Fruit fly (Drosophila melanogaster) whole organism, embryonic: ENCODE results near the gene CG18810.

Experiments
- CG10543 ChIP-seq: fragments of 200-800 bp; sonication (Bioruptor generic); optimal IDR thresholded peaks from 3 replicates; lab custom pipeline; 2017; ENCODE audit warnings: missing biosample characterization, mild to moderate bottlenecking, missing genetic modification characterization, moderate library complexity
- CG10654 ChIP-seq: fragments of 200-800 bp; sonication (Bioruptor generic); optimal IDR thresholded peaks from 2 replicates; lab custom pipeline; 2016; ENCODE audit warnings: missing biosample characterization, missing genetic modification characterization
- CG12236 ChIP-seq: fragments of 200-800 bp; sonication (Bioruptor generic); optimal IDR thresholded peaks from 2 replicates; lab custom pipeline; 2016; ENCODE audit warnings: missing biosample characterization, missing genetic modification characterization
- CG13624 ChIP-seq: fragments of 200-800 bp; sonication (Bioruptor generic); optimal IDR thresholded peaks from 2 replicates; lab custom pipeline; 2016; ENCODE audit warnings: missing biosample characterization, missing genetic modification characterization
- CG13894 ChIP-seq: fragments of 200-800 bp; sonication (Bioruptor generic); optimal IDR thresholded peaks from 3 replicates; lab custom pipeline; 2018; ENCODE audit warnings: missing biosample characterization, mild to moderate bottlenecking, missing genetic modification characterization, moderate library complexity
- CG14441 ChIP-seq: fragments of 200-800 bp; sonication (Bioruptor generic); IDR thresholded peaks from 2 replicates; pipeline ENCODE4 v1.3.6; 2022; ENCODE audit warnings: missing biosample characterization, missing genetic modification characterization
- CG16813 ChIP-seq: fragments of 200-800 bp; sonication (Bioruptor generic); IDR thresholded peaks from 3 replicates; pipeline ENCODE4 v1.3.6; 2022; ENCODE audit warnings: missing biosample characterization, missing genetic modification characterization; ENCODE audit not compliant: partially characterized antibody
- CG17568 ChIP-seq: fragments of 200-800 bp; sonication (Bioruptor generic); optimal IDR thresholded peaks from 2 replicates; lab custom pipeline; 2018; ENCODE audit warnings: missing biosample characterization, mild to moderate bottlenecking, missing genetic modification characterization, moderate library complexity
- CG1792 ChIP-seq: fragments of 200-800 bp; sonication (Bioruptor generic); optimal IDR thresholded peaks from 2 replicates; lab custom pipeline; 2016; ENCODE audit warnings: missing biosample characterization, missing genetic modification characterization
- CG18764 ChIP-seq: fragments of 200-800 bp; sonication (Bioruptor generic); optimal IDR thresholded peaks from 3 replicates; lab custom pipeline; 2016; ENCODE audit warnings: missing biosample characterization, missing genetic modification characterization
- CG2120 ChIP-seq: fragments of 200-800 bp; sonication (Bioruptor generic); optimal IDR thresholded peaks from 3 replicates; lab custom pipeline; 2016; ENCODE audit warnings: missing biosample characterization, missing genetic modification characterization
- CG2712 ChIP-seq: fragments of 200-800 bp; optimal IDR thresholded peaks from 3 replicates; lab custom pipeline; 2019; ENCODE audit warnings: missing biosample characterization, mild to moderate bottlenecking, missing genetic modification characterization, moderate library complexity
- CG3281 ChIP-seq: fragments of 200-800 bp; sonication (Bioruptor generic); optimal IDR thresholded peaks from 3 replicates; lab custom pipeline; 2017; ENCODE audit warnings: missing biosample characterization, mild to moderate bottlenecking, missing genetic modification characterization
- CG6175 ChIP-seq: fragments of 200-800 bp; sonication (Bioruptor generic); IDR thresholded peaks from 3 replicates; pipeline ENCODE4 v1.3.6; 2022; ENCODE audit warnings: missing biosample characterization, missing genetic modification characterization
- CG6254 ChIP-seq: fragments of 200-800 bp; sonication (Bioruptor generic); optimal IDR thresholded peaks from 3 replicates; lab custom pipeline; 2017; ENCODE audit warnings: mild to moderate bottlenecking, missing biosample characterization, missing genetic modification reagents, missing genetic modification characterization
- CG6689 ChIP-seq: fragments of 200-800 bp; sonication (Bioruptor generic); IDR thresholded peaks from 2 replicates; pipeline ENCODE4 v1.3.6; 2022; ENCODE audit warnings: missing biosample characterization, missing genetic modification characterization
- CG7271 ChIP-seq: fragments of 200-800 bp; sonication (Bioruptor generic); optimal IDR thresholded peaks from 2 replicates; lab custom pipeline; 2018; ENCODE audit warnings: missing biosample characterization, mild to moderate bottlenecking, missing genetic modification characterization, moderate library complexity
- CG8281 ChIP-seq: fragments of 200-800 bp; sonication (Bioruptor generic); optimal IDR thresholded peaks from 2 replicates; lab custom pipeline; 2018; ENCODE audit warnings: missing biosample characterization, mild to moderate bottlenecking, missing genetic modification characterization, moderate library complexity
- CG8944 ChIP-seq: fragments of 200-800 bp; sonication (Bioruptor generic); optimal IDR thresholded peaks from 3 replicates; lab custom pipeline; 2016; ENCODE audit warnings: missing biosample characterization, missing genetic modification characterization
- CG9215 ChIP-seq: fragments of 200-800 bp; sonication (Bioruptor generic); IDR thresholded peaks from 2 replicates; pipeline ENCODE4 v1.3.6; 2022; ENCODE audit warnings: missing biosample characterization, missing genetic modification characterization
- CG9932 ChIP-seq: fragments of 200-800 bp; sonication (Bioruptor generic); IDR thresholded peaks from 2 replicates; pipeline ENCODE4 v1.3.6; 2022; ENCODE audit warnings: missing biosample characterization, missing genetic modification characterization
- Dref ChIP-seq: fragments of 200-800 bp; sonication (Bioruptor generic); IDR thresholded peaks from 2 replicates; pipeline ENCODE4 v1.3.6; 2022; ENCODE audit warnings: missing biosample characterization, missing genetic modification characterization
- HmgD ChIP-seq: fragments of 200-800 bp; sonication (Bioruptor generic); optimal IDR thresholded peaks from 3 replicates; lab custom pipeline; 2016; ENCODE audit warnings: missing biosample characterization, missing genetic modification characterization
- HmgZ ChIP-seq: fragments of 200-800 bp; sonication (Bioruptor generic); optimal IDR thresholded peaks from 2 replicates; lab custom pipeline; 2018; ENCODE audit warnings: missing biosample characterization, mild to moderate bottlenecking, missing genetic modification characterization
- Hmx ChIP-seq: fragments of 200-800 bp; sonication (Bioruptor generic); optimal IDR thresholded peaks from 2 replicates; lab custom pipeline; 2016; ENCODE audit warnings: missing biosample characterization, missing genetic modification characterization
- Hsf ChIP-seq: fragments of 200-800 bp; sonication (Bioruptor generic); optimal IDR thresholded peaks from 3 replicates; lab custom pipeline; 2016; ENCODE audit warnings: missing biosample characterization, missing genetic modification characterization
- Med ChIP-seq: fragments of 200-800 bp; sonication (Bioruptor generic); peaks from one replicate; lab custom pipeline; 2016; ENCODE audit warnings: missing biosample characterization, missing genetic modification characterization, mild to moderate bottlenecking, inconsistent platforms, moderate library complexity
- Trl ChIP-seq, 3 experiments: fragments of >200 bp in 2 of 3; fragments of 200-800 bp in 1 of 3; sonication (Bioruptor generic) in 1 of 3; optimal IDR thresholded peaks; 2 replicates in 1 of 3; 3 replicates in 2 of 3; lab custom pipeline; 2016 to 2017; ENCODE audit warnings: missing biosample characterization in 1 of 3, missing genetic modification characterization in 1 of 3
- abd-A ChIP-seq: fragments of 200-800 bp; sonication (Bioruptor generic); optimal IDR thresholded peaks from 3 replicates; lab custom pipeline; 2019; ENCODE audit warnings: missing biosample characterization, mild to moderate bottlenecking, missing genetic modification characterization, moderate library complexity
- bcd ChIP-seq: fragments of 200-800 bp; sonication (Bioruptor generic); optimal IDR thresholded peaks from 2 replicates; lab custom pipeline; 2017; ENCODE audit warnings: missing biosample characterization, mild to moderate bottlenecking, missing genetic modification characterization
- br ChIP-seq: fragments of >200 bp; optimal IDR thresholded peaks from 2 replicates; lab custom pipeline; 2017
- chif ChIP-seq, 2 experiments: fragments of 200-800 bp; sonication (Bioruptor generic); optimal IDR thresholded peaks; 3 replicates each; lab custom pipeline; 2016; ENCODE audit warnings: missing biosample characterization in 2 of 2, missing genetic modification characterization in 2 of 2
- fd3F ChIP-seq: fragments of 200-800 bp; sonication (Bioruptor generic); optimal IDR thresholded peaks from 2 replicates; lab custom pipeline; 2018; ENCODE audit warnings: missing biosample characterization, mild to moderate bottlenecking, missing genetic modification characterization, moderate library complexity
- hb ChIP-seq: fragments of 200-800 bp; sonication (Bioruptor generic); IDR thresholded peaks from 3 replicates; pipeline ENCODE4 v1.3.6; 2022; ENCODE audit warnings: missing biosample characterization, missing genetic modification characterization; ENCODE audit not compliant: partially characterized antibody
- hth ChIP-seq: fragments of >200 bp; optimal IDR thresholded peaks from 2 replicates; lab custom pipeline; 2017; ENCODE audit warnings: inconsistent platforms
- jigr1 ChIP-seq: fragments of 200-800 bp; sonication (Bioruptor generic); IDR thresholded peaks from 3 replicates; pipeline ENCODE4 v1.3.6; 2022; ENCODE audit warnings: missing biosample characterization, missing genetic modification characterization
- lab ChIP-seq: fragments of 200-800 bp; sonication (Bioruptor generic); optimal IDR thresholded peaks from 3 replicates; lab custom pipeline; 2017; ENCODE audit warnings: missing biosample characterization, missing genetic modification characterization, mild to moderate bottlenecking, moderate library complexity, missing genetic modification reagents
- row ChIP-seq: fragments of 200-800 bp; sonication (Bioruptor generic); IDR thresholded peaks from 3 replicates; pipeline ENCODE4 v1.3.6; 2022; ENCODE audit warnings: missing biosample characterization, missing genetic modification characterization
- sob ChIP-seq: fragments of 200-800 bp; sonication (Bioruptor generic); IDR thresholded peaks from 2 replicates; pipeline ENCODE4 v1.3.6; 2022; ENCODE audit warnings: missing biosample characterization, missing genetic modification characterization
- usp ChIP-seq: fragments of >200 bp; optimal IDR thresholded peaks from 2 replicates; lab custom pipeline; 2017; ENCODE audit warnings: missing biosample characterization, missing genetic modification characterization
- yki ChIP-seq: fragments of >200 bp; optimal IDR thresholded peaks from 3 replicates; lab custom pipeline; 2018

The CG18810 gene

dm6 chr2L:20648612-20649011 lies at the start of gene CG18810:
TSS of gene CG18810 (plus strand) at chr2L:20648912.
- TF ChIP-seq fd3F (GFP tag; lab: Kevin White, UChicago) (no peak), yki (lab: Kevin White, UChicago) (no peak), chif (GFP tag; optimal IDR thresholded peaks at IDR 0.05; lab: Kevin White, UChicago) (no peak)

dm6 chr2L:20601282-20601681 lies 47.4 kb upstream of the CG18810 start:
- TF ChIP-seq bcd (GFP tag; lab: Kevin White, UChicago) (no peak), CG9215 (0 out of 2 replicates have a peak, but pooled peaks have one; percentile 5), CG9932 (GFP tag; lab: Robert Waterston, UW) (0 out of 2 replicates have a peak, but pooled peaks have one; percentile 14), CG13894 (tag; lab: Kevin White, UChicago) (peak; percentile 59), row (GFP tag; lab: Robert Waterston, UW) (0 out of 3 replicates have a peak, but pooled peaks have one; percentile 21), Med (GFP tag; lab: Kevin White, UChicago) (peak; percentile 6), Trl (optimal IDR thresholded peaks at IDR 0.05; lab: Kevin White, UChicago) (no peak), Trl (GFP tag; optimal IDR thresholded peaks at IDR 0.05; lab: Kevin White, UChicago) (no peak), CG10654 (GFP tag; lab: Kevin White, UChicago) (no peak), abd-A (tag; lab: Kevin White, UChicago) (peak; percentile 72)

dm6 chr2L:20604096-20604495 lies 44.6 kb upstream of the CG18810 start, which contains the start of gene CG31677:
TSS of gene CG31677 (minus strand) at chr2L:20604196.
- TF ChIP-seq CG3281 (no peak), CG8944 (GFP tag; lab: Kevin White, UChicago) (no peak), CG6175 (GFP tag; lab: Robert Waterston, UW) (no peak), HmgZ (tag; lab: Kevin White, UChicago) (no peak), CG6254 (GFP tag; lab: Kevin White, UChicago) (no peak), CG14441 (GFP tag; lab: Robert Waterston, UW) (no peak), HmgD (GFP tag; lab: Kevin White, UChicago) (no peak), CG2120 (GFP tag; lab: Kevin White, UChicago) (no peak), CG16813 (GFP tag; lab: Robert Waterston, UW) (no peak)
- TF ChIP-seq, all 482 proteins: peak for 0

- no peak for TF ChIP-seq Hsf (GFP tag; lab: Kevin White, UChicago)
- no peak for TF ChIP-seq Med (GFP tag; lab: Kevin White, UChicago)
- TF ChIP-seq CG2712 (tag; lab: Kevin White, UChicago), result no peak
- TF ChIP-seq CG8281, result no peak
- TF ChIP-seq sob (GFP tag; lab: Robert Waterston, UW), result no peak
- TF ChIP-seq br (lab: Kevin White, UChicago), result no peak
- TF ChIP-seq Dref (GFP tag; lab: Robert Waterston, UW), result no peak
Observed at dm6 chr2L:20614222-20614621, 34.5 kb upstream of the CG18810 start, which contains the start of gene CG15475. TSS of gene CG15475 (plus strand) at chr2L:20614522.

DNA sequence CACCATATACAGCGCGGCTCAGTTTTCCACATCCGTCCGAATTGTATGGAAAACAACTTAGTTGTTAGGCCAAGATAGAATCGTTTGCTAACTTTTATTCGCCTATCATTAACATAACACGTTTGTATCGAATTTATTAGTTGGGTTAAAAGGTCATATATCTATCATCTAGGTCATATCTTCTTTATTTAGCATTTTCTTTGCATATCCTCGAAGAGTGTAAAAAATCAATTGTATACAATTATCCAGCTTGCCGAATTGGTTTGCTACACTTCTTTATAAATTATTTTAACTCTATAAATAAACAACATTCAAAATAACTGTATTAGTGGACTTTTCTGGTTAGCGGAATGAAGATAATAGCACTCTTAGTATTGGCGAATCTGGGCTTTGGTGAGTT lies 14.5 kb upstream of the CG18810 start, which contains the start of gene CG17472:
TSS of gene CG17472 (plus strand) at position 301 of the 400 bp plus-strand sequence.
- TF ChIP-seq CG17568, result no peak
- no peak for TF ChIP-seq hth (lab: Kevin White, UChicago)
- TF ChIP-seq CG7271 (tag; lab: Kevin White, UChicago), result no peak
- no peak for TF ChIP-seq lab
- no peak for TF ChIP-seq CG12236 (GFP tag; lab: Kevin White, UChicago)
- TF ChIP-seq CG1792 (GFP tag; lab: Kevin White, UChicago), result no peak
- no peak for TF ChIP-seq CG13624 (GFP tag; lab: Kevin White, UChicago)
- no peak for TF ChIP-seq usp (GFP tag; lab: Kevin White, UChicago)
- TF ChIP-seq CG18764 (GFP tag; lab: Kevin White, UChicago), result no peak
- TF ChIP-seq hb, result no peak
- TF ChIP-seq CG6689 (GFP tag; lab: Robert Waterston, UW), result no peak
- no peak for TF ChIP-seq CG10543 (GFP tag; lab: Kevin White, UChicago)
- no peak for TF ChIP-seq jigr1 (GFP tag; lab: Robert Waterston, UW)
- no peak for TF ChIP-seq Hmx (GFP tag; lab: Kevin White, UChicago)
